Worm (Caenorhabditis elegans) whole organism, L4 larva: ENCODE data around the gene Y43D4A.1.
"Not testable (repeated sequence)": the region's sequence is repeated elsewhere in the genome, so short reads cannot be mapped to it uniquely, and the experiment has no call there.

Experiments
- F26F4.8 ChIP-seq: fragments of 200-800 bp; sonication (Bioruptor generic); conservative IDR thresholded peaks from 2 replicates; pipeline ENCODE4 v1.3.6; 2022; ENCODE audit warnings: missing genetic modification characterization, missing compliant biosample characterization
- T20F7.1 ChIP-seq: fragments of 200-800 bp; sonication (Bioruptor generic); optimal IDR thresholded peaks from 2 replicates; lab custom pipeline; 2018; ENCODE audit warnings: mild to moderate bottlenecking, missing genetic modification characterization, missing compliant biosample characterization
- T26A8.4 ChIP-seq: fragments of 200-800 bp; sonication (Bioruptor generic); IDR thresholded peaks from 2 replicates; pipeline ENCODE4 v1.3.6; 2022; ENCODE audit warnings: missing genetic modification characterization, missing compliant biosample characterization
- Y105C5A.15 ChIP-seq: fragments of 200-800 bp; sonication (Bioruptor generic); IDR thresholded peaks from 2 replicates; pipeline ENCODE4 v1.3.6; 2022; ENCODE audit warnings: missing genetic modification characterization, missing compliant biosample characterization
- Y48G9A.11 ChIP-seq: fragments of 200-800 bp; sonication (Bioruptor generic); IDR thresholded peaks from 2 replicates; pipeline ENCODE4 v1.3.6; 2022; ENCODE audit warnings: missing genetic modification reagents, missing genetic modification characterization, missing compliant biosample characterization
- ceh-32 ChIP-seq: sonication (generic microtip); optimal IDR thresholded peaks from 2 replicates; lab custom pipeline; 2016; ENCODE audit warnings: mild to moderate bottlenecking, missing genetic modification characterization, missing compliant biosample characterization; ENCODE audit not compliant: poor library complexity
- ceh-44 ChIP-seq: fragments of 200-800 bp; sonication (Bioruptor generic); IDR thresholded peaks from 2 replicates; pipeline ENCODE4 v1.3.6; 2022; ENCODE audit warnings: missing genetic modification reagents, missing genetic modification characterization, missing compliant biosample characterization
- daf-19 ChIP-seq: fragments of 200-800 bp; sonication (Bioruptor generic); conservative IDR thresholded peaks from 2 replicates; pipeline ENCODE4 v1.3.6; 2022; ENCODE audit warnings: missing genetic modification characterization, missing compliant biosample characterization
- daf-8 ChIP-seq: fragments of 200-800 bp; sonication (Bioruptor generic); IDR thresholded peaks from 2 replicates; pipeline ENCODE4 v1.3.6; 2022; ENCODE audit warnings: missing genetic modification characterization, missing compliant biosample characterization
- dmd-9 ChIP-seq: fragments of 200-800 bp; sonication (Bioruptor generic); IDR thresholded peaks from 2 replicates; pipeline ENCODE4 v1.3.6; 2022; ENCODE audit warnings: missing genetic modification reagents, missing genetic modification characterization, missing compliant biosample characterization
- egl-43 ChIP-seq: fragments of 200-800 bp; sonication (Bioruptor generic); IDR thresholded peaks from 2 replicates; pipeline ENCODE4 v1.3.6; 2022; ENCODE audit warnings: missing genetic modification reagents, missing genetic modification characterization, missing compliant biosample characterization
- lin-1 ChIP-seq: fragments of 200-800 bp; sonication (Bioruptor generic); IDR thresholded peaks from 2 replicates; pipeline ENCODE4 v1.3.6; 2022; ENCODE audit warnings: missing genetic modification reagents, missing genetic modification characterization, missing compliant biosample characterization
- lin-13 ChIP-seq: fragments of 150-350 bp; optimal IDR thresholded peaks from 2 replicates; lab custom pipeline; 2014; ENCODE audit warnings: missing biosample characterization, missing genetic modification reagents, missing genetic modification characterization
- lin-38 ChIP-seq: fragments of 200-800 bp; sonication (Bioruptor generic); IDR thresholded peaks from 2 replicates; pipeline ENCODE4 v1.3.6; 2022; ENCODE audit warnings: missing genetic modification reagents, missing genetic modification characterization, missing compliant biosample characterization
- lsy-2 ChIP-seq, 2 experiments: fragments of 150-350 bp in 1 of 2; sonication (generic microtip) in 1 of 2; optimal IDR thresholded peaks; 2 replicates each; lab custom pipeline; 2014 to 2017; ENCODE audit warnings: missing biosample characterization in 2 of 2, missing genetic modification characterization in 2 of 2
- madf-9 ChIP-seq: fragments of 200-800 bp; sonication (Bioruptor generic); conservative IDR thresholded peaks from 2 replicates; pipeline ENCODE4 v1.3.6; 2022; ENCODE audit warnings: missing genetic modification reagents, missing genetic modification characterization, missing compliant biosample characterization
- mdt-29 ChIP-seq: fragments of 200-800 bp; sonication (Bioruptor generic); IDR thresholded peaks from 2 replicates; pipeline ENCODE4 v1.3.6; 2022; ENCODE audit warnings: missing genetic modification reagents, missing genetic modification characterization, missing compliant biosample characterization
- mxl-2 ChIP-seq: fragments of 200-800 bp; sonication (Bioruptor generic); conservative IDR thresholded peaks from 2 replicates; pipeline ENCODE4 v1.3.6; 2022; ENCODE audit warnings: missing genetic modification reagents, missing genetic modification characterization, missing compliant biosample characterization
- nhr-102 ChIP-seq: sonication (generic microtip); optimal IDR thresholded peaks from 2 replicates; lab custom pipeline; 2016; ENCODE audit warnings: mild to moderate bottlenecking, missing genetic modification characterization, moderate library complexity, missing compliant biosample characterization
- nhr-28 ChIP-seq: fragments of 150-350 bp; optimal IDR thresholded peaks from 2 replicates; lab custom pipeline; 2014; ENCODE audit warnings: missing biosample characterization, missing genetic modification characterization
- pha-4 ChIP-seq, 2 experiments: fragments of 150-350 bp in 1 of 2; fragments of 200-800 bp in 1 of 2; sonication (Bioruptor generic) in 1 of 2; IDR thresholded peaks in 1 of 2; optimal IDR thresholded peaks in 1 of 2; 2 replicates each; pipeline versions ENCODE4 v1.3.6 to Lab custom; 2014 to 2022; ENCODE audit warnings: missing genetic modification characterization in 2 of 2, missing genetic modification reagents in 2 of 2, missing biosample characterization in 1 of 2, missing compliant biosample characterization in 1 of 2
- saeg-2 ChIP-seq: fragments of 200-800 bp; sonication (Bioruptor generic); IDR thresholded peaks from 2 replicates; pipeline ENCODE4 v1.3.6; 2022; ENCODE audit warnings: missing genetic modification reagents, missing genetic modification characterization, missing compliant biosample characterization
- set-16 ChIP-seq: fragments of 200-800 bp; sonication (Bioruptor generic); IDR thresholded peaks from 2 replicates; pipeline ENCODE4 v1.3.6; 2022; ENCODE audit warnings: missing genetic modification reagents, missing genetic modification characterization, missing compliant biosample characterization
- snpc-1.2 ChIP-seq: fragments of 200-800 bp; sonication (Bioruptor generic); IDR thresholded peaks from 2 replicates; pipeline ENCODE4 v1.3.6; 2022; ENCODE audit warnings: missing genetic modification reagents, missing genetic modification characterization, missing compliant biosample characterization
- unc-62 ChIP-seq, 3 experiments: fragments of 150-350 bp in 1 of 3; sonication (generic microtip); optimal IDR thresholded peaks in 2 of 3; peaks in 1 of 3; 1 replicate in 1 of 3; 2 replicates in 2 of 3; lab custom pipeline; 2014 to 2017; ENCODE audit warnings: missing biosample characterization in 3 of 3, missing genetic modification characterization in 3 of 3, missing genetic modification reagents in 3 of 3, missing genotype in 1 of 3
- vab-7 ChIP-seq: fragments of 200-800 bp; sonication (Bioruptor generic); IDR thresholded peaks from 2 replicates; pipeline ENCODE4 v1.3.6; 2022; ENCODE audit warnings: missing genetic modification reagents, missing genetic modification characterization, missing compliant biosample characterization
- zag-1 ChIP-seq: fragments of 150-350 bp; optimal IDR thresholded peaks from 2 replicates; lab custom pipeline; 2014; ENCODE audit warnings: missing biosample characterization, missing genetic modification characterization
- zip-11 ChIP-seq: fragments of 200-800 bp; sonication (Bioruptor generic); IDR thresholded peaks from 2 replicates; pipeline ENCODE4 v1.3.6; 2022; ENCODE audit warnings: missing genetic modification characterization, missing compliant biosample characterization
- ztf-7 ChIP-seq: fragments of 150-350 bp; optimal IDR thresholded peaks from 2 replicates; lab custom pipeline; 2014; ENCODE audit warnings: missing biosample characterization, missing genetic modification characterization

Gene Y43D4A.1

DNA sequence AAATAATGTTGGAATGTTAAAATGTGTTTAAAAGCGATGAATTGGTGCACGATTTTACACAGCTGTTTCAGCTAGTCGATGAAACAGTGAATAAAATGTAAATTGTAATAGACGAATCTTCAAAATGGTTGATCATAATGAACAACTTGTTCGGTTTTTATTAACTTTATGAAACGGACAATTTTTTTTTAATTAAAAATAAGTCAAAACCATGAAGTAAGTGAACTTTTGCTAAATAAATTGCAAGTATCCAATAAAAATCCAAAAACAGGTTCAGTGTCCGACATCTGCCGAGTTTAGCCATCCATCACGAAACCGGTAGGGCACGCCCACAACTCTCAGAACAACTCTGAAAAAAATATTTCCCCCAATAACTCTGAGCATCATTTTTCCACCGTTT lies 33.3 kb upstream of the Y43D4A.1 start:
- no peak for TF ChIP-seq nhr-28 (tag; lab: Kevin White, UChicago)
- TF ChIP-seq T26A8.4 (GFP tag; lab: Robert Waterston, UW), result no peak
- peak; percentile 79 for TF ChIP-seq snpc-1.2 (GFP tag; lab: Robert Waterston, UW)
- TF ChIP-seq lin-13, result no peak
- no peak for TF ChIP-seq daf-8 (GFP tag; lab: Robert Waterston, UW)
- no peak for TF ChIP-seq T20F7.1
- TF ChIP-seq zag-1, result no peak
- TF ChIP-seq, all 104 proteins: peak for 1

DNA sequence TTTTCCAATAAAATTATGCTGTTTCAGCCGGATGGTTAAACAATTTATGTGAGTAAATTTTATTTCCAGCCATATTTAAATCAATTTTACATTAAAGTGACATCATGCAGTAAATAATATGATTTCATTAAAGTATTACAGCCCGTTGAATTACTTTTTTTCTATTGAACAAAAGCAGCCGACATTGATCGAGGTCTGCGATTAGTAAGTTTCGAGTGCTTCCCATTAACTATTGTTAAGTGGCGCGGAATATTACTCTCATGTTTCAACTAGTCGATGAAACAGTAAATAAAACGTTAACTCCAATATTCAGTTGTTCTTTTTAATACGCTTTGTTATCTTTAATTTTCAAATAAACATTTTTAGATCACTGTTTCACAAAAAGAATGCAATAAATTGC lies 25.0 kb upstream of the Y43D4A.1 start:
- TF ChIP-seq nhr-102 (tag; lab: Kevin White, UChicago), result no peak
- no peak for TF ChIP-seq ceh-32 (tag; lab: Kevin White, UChicago)
- TF ChIP-seq daf-19 (GFP tag; lab: Robert Waterston, UW), result no peak
- peak; percentile 71 for TF ChIP-seq snpc-1.2 (GFP tag; lab: Robert Waterston, UW)
- TF ChIP-seq saeg-2, result no peak

DNA sequence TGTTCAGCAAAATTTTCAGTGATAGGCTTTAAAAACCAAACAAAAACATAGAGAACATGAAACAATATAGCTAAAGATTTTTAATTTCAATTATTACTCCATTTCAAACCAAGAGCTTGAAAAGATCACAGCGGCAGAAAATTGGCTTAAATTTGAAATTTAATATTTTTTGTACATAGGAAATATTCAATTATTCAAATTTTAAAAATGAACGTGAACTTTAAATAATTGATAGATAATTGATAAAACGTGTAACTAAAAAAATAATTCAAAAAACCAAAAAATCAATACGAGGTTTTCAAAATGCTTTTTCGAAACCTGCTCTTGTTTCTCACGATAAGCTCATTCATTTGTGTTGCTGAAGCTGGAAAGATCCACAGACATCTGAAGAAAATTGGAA lies 23.2 kb upstream of the Y43D4A.1 start, which contains the start of gene Y51H4A.22:
Gene Y51H4A.22, plus strand, starts transcription at position 301 of the 400 bp plus-strand sequence.
- TF ChIP-seq daf-8 (GFP tag; lab: Robert Waterston, UW) (no peak), T20F7.1 (no peak), unc-62 (GFP tag; optimal IDR thresholded peaks at IDR 0.05 in 1 of 2; lab: Kevin White, UChicago) (no peak), unc-62 (tag; optimal IDR thresholded peaks at IDR 0.05; lab: Kevin White, UChicago) (no peak), ztf-7 (tag; lab: Kevin White, UChicago) (no peak), zag-1 (no peak), egl-43 (GFP tag; lab: Robert Waterston, UW) (no peak), lsy-2 (tag; optimal IDR thresholded peaks at IDR 0.05; lab: Kevin White, UChicago) (no peak)

DNA sequence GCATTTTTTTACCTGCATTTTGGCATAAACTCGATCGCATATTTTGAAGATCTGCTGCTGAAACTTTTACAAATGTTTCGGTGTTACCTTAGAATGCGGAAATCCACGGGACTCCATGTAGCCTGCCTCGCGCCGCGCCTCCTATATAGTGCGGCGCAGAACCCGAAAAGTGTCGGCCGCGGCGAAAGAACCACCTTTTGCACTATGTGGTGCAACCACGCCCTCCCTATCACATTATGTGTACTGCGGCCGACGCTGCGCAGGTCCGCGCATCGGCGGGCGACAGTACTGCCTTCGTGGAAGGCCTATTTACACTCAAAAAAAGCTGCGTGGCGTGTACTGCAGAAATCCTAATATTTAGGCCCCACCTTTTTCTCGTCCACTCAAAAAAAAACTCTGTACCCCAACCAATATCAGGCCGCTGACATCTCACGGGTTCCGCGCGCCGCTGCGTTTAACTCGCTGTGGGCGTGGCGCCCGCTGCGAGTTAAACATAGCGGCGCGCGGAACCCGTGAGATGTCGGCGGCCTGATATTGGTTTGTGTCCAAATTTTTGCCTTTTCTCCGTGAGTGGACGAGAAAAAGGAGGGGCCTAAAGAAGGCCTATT lies 21.5 kb upstream of the Y43D4A.1 start:
- TF ChIP-seq Y48G9A.11 (GFP tag; lab: Robert Waterston, UW) (no peak), snpc-1.2 (GFP tag; lab: Robert Waterston, UW) (peak; percentile 61), set-16 (GFP tag; lab: Robert Waterston, UW) (peak; percentile 63)
- TF ChIP-seq, all 104 proteins: peak for 2

DNA sequence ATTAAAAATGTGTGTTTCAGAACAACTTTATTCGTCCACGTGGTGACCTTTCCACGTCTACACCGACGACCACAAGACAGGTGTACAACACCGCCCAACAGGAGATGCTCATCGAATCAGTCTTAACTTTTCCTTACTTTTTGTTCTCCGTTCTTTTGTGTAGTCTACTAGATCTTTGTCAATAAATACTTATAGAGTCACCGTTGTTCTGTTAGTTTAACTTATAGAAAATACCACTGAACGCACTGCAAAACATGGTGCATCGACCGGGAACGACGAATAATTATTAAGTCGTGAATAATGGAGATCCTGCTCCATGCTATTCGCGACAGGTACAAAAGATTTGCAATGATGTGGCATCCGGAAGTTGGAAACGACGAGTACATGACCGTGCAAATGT lies 21.0 kb upstream of the Y43D4A.1 start, which contains the start of gene Y51H4A.23:
Gene Y51H4A.23, plus strand, starts transcription at position 301 of the 400 bp plus-strand sequence.
- TF ChIP-seq snpc-1.2 (GFP tag; lab: Robert Waterston, UW) (peak; percentile 47; the same call in 1 of the 2 replicates), unc-62 (GFP tag; optimal IDR thresholded peaks at IDR 0.05 in 1 of 2; lab: Kevin White, UChicago) (peak in 1 of 2 experiments; percentile 50)
- TF ChIP-seq unc-62 (tag; optimal IDR thresholded peaks at IDR 0.05; lab: Kevin White, UChicago), result not testable (repeated sequence)

DNA sequence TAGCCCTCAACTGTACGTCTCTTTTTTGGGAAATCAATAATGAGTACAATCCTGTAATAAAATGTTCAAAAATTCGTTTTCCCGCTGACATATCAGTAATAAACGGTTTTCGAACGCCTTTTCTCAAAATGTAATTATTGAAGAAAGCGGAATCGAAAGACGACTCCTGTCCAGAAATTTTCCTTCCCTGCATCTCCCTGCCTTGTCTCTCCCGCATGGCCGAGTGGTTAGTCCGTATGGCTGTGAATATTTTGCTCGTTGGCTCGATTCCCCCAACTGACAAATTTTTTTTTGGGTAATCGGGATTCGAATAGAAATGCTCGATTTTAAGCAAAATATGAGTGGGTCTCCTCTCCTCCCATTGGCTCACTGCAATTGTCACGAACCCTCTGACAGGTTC lies 12.4 kb upstream of the Y43D4A.1 start:
- 0 out of 2 replicates have a peak, but pooled peaks have one; percentile 53 for TF ChIP-seq zip-11 (GFP tag; lab: Robert Waterston, UW)
- peak; percentile 70; the same call in 1 of the 2 replicates for TF ChIP-seq mxl-2 (GFP tag; lab: Robert Waterston, UW)
- peak; percentile 92 for TF ChIP-seq pha-4 (GFP tag; IDR thresholded peaks at IDR 0.05; lab: Robert Waterston, UW)
- not testable (repeated sequence) for TF ChIP-seq pha-4 (tag; optimal IDR thresholded peaks at IDR 0.05; lab: Kevin White, UChicago)
- peak; percentile 75; the same call in 1 of the 2 replicates for TF ChIP-seq dmd-9 (GFP tag; lab: Robert Waterston, UW)
- TF ChIP-seq snpc-1.2 (GFP tag; lab: Robert Waterston, UW), result peak; percentile 98
- peak; percentile 83 for TF ChIP-seq F26F4.8 (GFP tag; lab: Robert Waterston, UW)
- peak; percentile 69 for TF ChIP-seq mdt-29 (GFP tag; lab: Robert Waterston, UW)
- peak; percentile 75 for TF ChIP-seq lin-38
- TF ChIP-seq madf-9 (GFP tag; lab: Robert Waterston, UW), result peak; percentile 72
- TF ChIP-seq Y105C5A.15 (GFP tag; lab: Robert Waterston, UW), result peak; percentile 59; the same call in 1 of the 2 replicates
- peak; percentile 70; the same call in 1 of the 2 replicates for TF ChIP-seq ceh-44 (GFP tag; lab: Robert Waterston, UW)
- peak; percentile 95 for TF ChIP-seq vab-7 (GFP tag; lab: Robert Waterston, UW)
- TF ChIP-seq lin-1, result peak; percentile 57; the same call in 1 of the 2 replicates
- TF ChIP-seq, all 104 proteins: peak for 13; not testable (repeated sequence) for 91
